Worm (Caenorhabditis elegans): ENCODE measurements around the gene disl-2.

disl-2 gene

DNA sequence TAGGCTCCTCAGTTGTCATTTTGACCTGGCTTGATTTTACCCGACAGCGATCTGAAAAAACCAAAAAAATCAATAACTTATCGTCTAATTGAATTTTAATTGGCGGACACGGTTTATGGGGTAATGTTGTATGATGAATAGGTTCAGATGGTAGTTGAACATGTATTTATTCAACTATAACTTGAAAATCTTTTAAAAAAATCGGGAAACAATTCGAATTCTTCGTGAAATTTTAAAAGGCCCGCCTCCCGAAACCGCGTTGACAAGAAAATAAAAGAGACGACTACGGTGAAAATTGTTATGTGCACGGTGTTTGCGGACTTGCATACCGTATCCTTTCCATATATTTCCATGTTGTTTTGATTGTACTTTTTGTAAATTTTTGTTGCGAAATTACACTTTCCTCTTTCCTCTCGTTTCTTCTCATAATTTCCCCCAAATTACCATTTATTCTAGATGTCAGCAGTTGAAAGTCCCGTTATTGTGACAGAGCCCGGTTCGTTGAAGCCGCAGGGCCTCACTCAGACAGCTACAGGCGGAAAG, at the start of gene disl-2, which contains the start of gene T24G10.2:
disl-2 (plus strand) TSS at position 457 of the 543 bp plus-strand sequence.
T24G10.2 (minus strand) TSS at position 51 of the 543 bp plus-strand sequence.
- TF ChIP-seq pha-4 (GFP tag; IDR thresholded peaks at IDR 0.05) = no peak
- peak; percentile 68 for TF ChIP-seq pha-4 (tag; optimal IDR thresholded peaks at IDR 0.05)
- peak; percentile 75 for TF ChIP-seq mes-2 (tag; optimal IDR thresholded peaks at IDR 0.05; ENCODE audit: poor library complexity, severe bottlenecking)
- TF ChIP-seq ama-1 (optimal IDR thresholded peaks at IDR 0.05) = peak; percentile 46
- no peak for TF ChIP-seq daf-16 (GFP tag; optimal IDR thresholded peaks at IDR 0.05)
- peak; percentile 48 for TF ChIP-seq daf-16 (tag; optimal IDR thresholded peaks at IDR 0.05)
- peak; percentile 29 for TF ChIP-seq lin-13 (GFP tag; optimal IDR thresholded peaks at IDR 0.05)
- TF ChIP-seq lin-38 (GFP tag; IDR thresholded peaks at IDR 0.05) = peak; percentile 64
- peak; percentile 28 for TF ChIP-seq nhr-76 (tag; optimal IDR thresholded peaks at IDR 0.05)
- peak; percentile 90 to 99 for TF ChIP-seq lsy-2 (tag; optimal IDR thresholded peaks at IDR 0.05)
- TF ChIP-seq rbr-2 (tag; optimal IDR thresholded peaks at IDR 0.05) = peak; percentile 2
- TF ChIP-seq nhr-6 (tag; optimal IDR thresholded peaks at IDR 0.05) = peak; percentile 50
- no peak for TF ChIP-seq sdz-12 (GFP tag; optimal IDR thresholded peaks at IDR 0.05)
- no peak for TF ChIP-seq attf-4 (tag; optimal IDR thresholded peaks at IDR 0.05)
- TF ChIP-seq nhr-10 (tag; optimal IDR thresholded peaks at IDR 0.05) = no peak
- TF ChIP-seq dve-1 (tag; optimal IDR thresholded peaks at IDR 0.05; ENCODE audit: insufficient read depth) = peak; percentile 43
- TF ChIP-seq mep-1 (tag; optimal IDR thresholded peaks at IDR 0.05) = peak; percentile 32
- peak; percentile 35 for TF ChIP-seq ceh-28 (tag; optimal IDR thresholded peaks at IDR 0.05)
- TF ChIP-seq Y48G9A.11 (GFP tag; IDR thresholded peaks at IDR 0.05) = no peak
- TF ChIP-seq dmd-6 (GFP tag; IDR thresholded peaks at IDR 0.05) = peak; percentile 14; the same call in 1 of the 2 replicates
- TF ChIP-seq nhr-28 (tag; optimal IDR thresholded peaks at IDR 0.05) = peak; percentile 19
- TF ChIP-seq hlh-30 (tag; optimal IDR thresholded peaks at IDR 0.05; ENCODE audit: insufficient read depth) = peak; percentile 4
- peak; percentile 65 for TF ChIP-seq dpl-1 (GFP tag; optimal IDR thresholded peaks at IDR 0.05)
- no peak for TF ChIP-seq fkh-10 (GFP tag; optimal IDR thresholded peaks at IDR 0.05)

DNA sequence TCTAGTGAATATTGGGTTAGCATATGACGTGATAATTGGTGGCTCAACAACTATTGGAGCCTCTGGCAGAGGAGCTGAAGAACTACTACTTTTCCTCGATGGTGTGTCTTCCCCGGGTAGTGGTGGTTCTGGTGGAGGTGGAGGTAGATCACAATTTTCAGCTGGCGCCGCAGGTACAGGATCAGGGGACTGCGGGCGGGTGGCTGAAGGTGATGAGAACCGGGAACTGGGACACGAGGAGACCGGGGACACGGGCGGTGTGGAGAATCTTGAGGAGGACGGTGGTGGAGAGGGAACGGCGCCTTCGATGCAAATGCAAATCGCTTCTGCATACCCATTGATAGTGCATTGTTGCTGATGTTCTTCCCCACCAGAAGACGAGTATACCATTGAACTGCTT, 47.2 kb upstream of the disl-2 start:
- TF ChIP-seq daf-19 (GFP tag; conservative IDR thresholded peaks at IDR 0.05) (no peak), set-16 (GFP tag; IDR thresholded peaks at IDR 0.05) (peak; percentile 88)

DNA sequence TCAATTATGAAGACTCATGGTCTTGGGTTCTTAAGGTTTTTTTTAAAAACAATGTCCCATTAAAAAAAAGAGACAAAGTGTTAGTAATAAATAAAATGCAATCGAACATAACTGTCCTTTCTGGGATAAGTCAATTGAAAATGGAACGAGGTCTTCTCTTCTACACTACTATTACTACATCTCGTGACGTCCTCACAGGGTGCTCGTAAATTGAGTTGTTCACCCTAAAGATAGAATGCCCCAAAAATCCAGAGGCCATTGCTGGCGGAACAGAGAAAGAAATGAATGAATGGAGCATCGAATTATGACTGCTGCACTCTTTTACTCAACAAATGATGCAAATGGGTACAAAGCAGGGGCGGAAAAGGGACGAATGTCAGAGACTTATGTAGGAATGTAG, 40.5 kb upstream of the disl-2 start:
- TF ChIP-seq aly-2 (tag; optimal IDR thresholded peaks at IDR 0.05) = no peak

DNA sequence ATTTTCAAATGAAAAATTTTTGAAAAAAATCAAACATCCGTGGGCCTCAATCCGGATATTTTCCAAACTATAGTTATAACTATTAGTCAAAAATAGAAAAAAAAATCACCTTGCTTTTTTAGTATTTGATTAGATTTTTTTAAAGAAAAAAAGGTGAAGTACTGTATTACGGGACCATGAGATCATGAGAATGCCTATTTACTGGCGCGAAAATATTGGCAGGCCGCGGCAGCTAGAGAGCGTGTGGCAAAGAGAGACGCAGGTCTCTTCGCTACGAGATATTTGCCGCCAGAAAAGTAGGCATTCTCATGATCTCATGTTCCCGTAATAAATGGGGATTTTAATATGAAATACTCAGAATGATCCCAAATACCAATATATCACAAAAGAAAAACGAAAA, 38.0 kb upstream of the disl-2 start:
- TF ChIP-seq unc-62 (GFP tag; optimal IDR thresholded peaks at IDR 0.05 in 1 of 2) (peak in 1 of 2 experiments; percentile 85), unc-62 (tag; optimal IDR thresholded peaks at IDR 0.05) (no peak), zfp-3 (GFP tag; conservative IDR thresholded peaks at IDR 0.05) (no peak)

DNA sequence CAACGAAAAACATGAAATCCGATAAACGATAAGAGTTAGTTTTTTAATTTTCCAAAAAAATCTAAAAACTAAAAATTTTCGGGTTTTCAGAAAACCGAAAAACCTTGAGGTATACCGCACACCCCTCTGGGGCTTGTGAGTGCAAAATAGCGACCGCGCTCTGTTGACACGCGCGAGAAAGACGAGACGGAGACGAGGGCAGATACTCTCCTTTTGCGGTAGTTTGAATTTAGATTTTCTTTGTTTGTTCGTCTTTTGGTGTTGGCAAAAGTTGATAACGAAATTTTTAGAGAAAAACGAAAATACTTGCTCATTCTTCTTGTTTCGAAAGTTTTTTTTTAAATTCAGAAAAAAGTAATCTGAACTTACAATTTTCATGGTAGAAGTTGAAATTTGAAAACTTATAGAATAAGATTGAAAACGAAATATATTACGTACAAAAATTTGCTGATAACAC, 37.3 kb upstream of the disl-2 start, which contains the start of the genes W03A5.2 and Y32H12A.8:
W03A5.2 (plus strand) TSS at position 407 of the 457 bp plus-strand sequence.
Y32H12A.8 (minus strand) TSS at position 410 of the 457 bp plus-strand sequence.
- TF ChIP-seq unc-39 (tag; optimal IDR thresholded peaks at IDR 0.05) (no peak), dpl-1 (GFP tag; optimal IDR thresholded peaks at IDR 0.05) (peak; percentile 75), nhr-6 (tag; optimal IDR thresholded peaks at IDR 0.05) (peak; percentile 55), hlh-30 (tag; optimal IDR thresholded peaks at IDR 0.05; ENCODE audit: insufficient read depth) (peak; percentile 56), aha-1 (tag) (peak; percentile 42), dve-1 (tag; optimal IDR thresholded peaks at IDR 0.05; ENCODE audit: insufficient read depth) (peak; percentile 11), pqm-1 (tag; optimal IDR thresholded peaks at IDR 0.05) (peak; percentile 16), lsy-2 (tag; optimal IDR thresholded peaks at IDR 0.05) (peak in 1 of 2 experiments; percentile 57), egl-27 (tag; optimal IDR thresholded peaks at IDR 0.05) (no peak), daf-16 (GFP tag; optimal IDR thresholded peaks at IDR 0.05) (no peak), daf-16 (tag; optimal IDR thresholded peaks at IDR 0.05) (peak; percentile 35), lin-38 (GFP tag; IDR thresholded peaks at IDR 0.05) (peak; percentile 75)
